Fruit fly (Drosophila melanogaster): Measurements from ENCODE around the gene Or33c.

Or33c gene

dm6 chr2L:11949917-11950316, 12.1 kb downstream of the Or33c start (continued):
- TF ChIP-seq CG9437 (GFP tag; optimal IDR thresholded peaks at IDR 0.05) (peak; percentile 29), wor (GFP tag; IDR thresholded peaks at IDR 0.05) (peak; percentile 48), CG16815 (GFP tag; optimal IDR thresholded peaks at IDR 0.05) (peak; percentile 0), dpn (GFP tag; optimal IDR thresholded peaks at IDR 0.05) (peak; percentile 23 to 30), toy (GFP tag; IDR thresholded peaks at IDR 0.05) (no peak), HmgD (GFP tag; optimal IDR thresholded peaks at IDR 0.05) (no peak), CG6175 (GFP tag; IDR thresholded peaks at IDR 0.05) (0 out of 3 replicates have a peak, but pooled peaks have one; percentile 16), tio (GFP tag; optimal IDR thresholded peaks at IDR 0.05) (peak; percentile 22), CG12155 (GFP tag; optimal IDR thresholded peaks at IDR 0.05) (peak; percentile 6), Mes4 (GFP tag; optimal IDR thresholded peaks at IDR 0.05) (no peak), CG10979 (tag; optimal IDR thresholded peaks at IDR 0.05) (peak; percentile 55), lilli (GFP tag; optimal IDR thresholded peaks at IDR 0.05) (peak; percentile 16), Stat92E (GFP tag; optimal IDR thresholded peaks at IDR 0.05) (no peak), CG11398 (GFP tag; optimal IDR thresholded peaks at IDR 0.05) (no peak), CG1647 (GFP tag; optimal IDR thresholded peaks at IDR 0.05) (no peak), peb (GFP tag; IDR thresholded peaks at IDR 0.05) (no peak), CG7963 (GFP tag; IDR thresholded peaks at IDR 0.05; ENCODE audit: partially characterized antibody) (no peak), CG4854 (GFP tag; optimal IDR thresholded peaks at IDR 0.05) (no peak), CG7745 (tag; optimal IDR thresholded peaks at IDR 0.05) (no peak), zen (tag; optimal IDR thresholded peaks at IDR 0.05) (peak; percentile 62), Max (GFP tag; optimal IDR thresholded peaks at IDR 0.05) (peak; percentile 6), Abd-B (GFP tag; optimal IDR thresholded peaks at IDR 0.05) (no peak), CG30020 (tag; optimal IDR thresholded peaks at IDR 0.05) (no peak), grau (tag; optimal IDR thresholded peaks at IDR 0.05) (peak; percentile 44), Mad (GFP tag; optimal IDR thresholded peaks at IDR 0.05) (peak; percentile 14), abd-A (tag; optimal IDR thresholded peaks at IDR 0.05) (no peak), pb (GFP tag; optimal IDR thresholded peaks at IDR 0.05) (no peak), HLH54F (GFP tag; optimal IDR thresholded peaks at IDR 0.05) (no peak), CG3281 (GFP tag; optimal IDR thresholded peaks at IDR 0.05) (no peak), CG7372 (GFP tag; IDR thresholded peaks at IDR 0.05) (no peak), CG4617 (GFP tag; optimal IDR thresholded peaks at IDR 0.05; ENCODE audit: borderline replicate concordance) (no peak), CG6689 (GFP tag; IDR thresholded peaks at IDR 0.05) (peak; percentile 56), klu (GFP tag; IDR thresholded peaks at IDR 0.05) (0 out of 2 replicates have a peak, but pooled peaks have one; percentile 18), CG18011 (GFP tag; optimal IDR thresholded peaks at IDR 0.05) (no peak), CG14441 (GFP tag; IDR thresholded peaks at IDR 0.05) (no peak), CG9932 (GFP tag; IDR thresholded peaks at IDR 0.05) (no peak), eyg (GFP tag; optimal IDR thresholded peaks at IDR 0.05) (no peak), CG18262 (tag; optimal IDR thresholded peaks at IDR 0.05) (peak; percentile 32), CG2875 (GFP tag; optimal IDR thresholded peaks at IDR 0.05) (peak; percentile 15), CG8359 (GFP tag; optimal IDR thresholded peaks at IDR 0.05; ENCODE audit: borderline replicate concordance) (no peak), Fer1 (GFP tag; optimal IDR thresholded peaks at IDR 0.05) (no peak), pho (GFP tag; optimal IDR thresholded peaks at IDR 0.05) (no peak), CG10565 (GFP tag; optimal IDR thresholded peaks at IDR 0.05) (no peak), chn (GFP tag; optimal IDR thresholded peaks at IDR 0.05) (peak; percentile 13), salm (tag; optimal IDR thresholded peaks at IDR 0.05) (no peak), CG18476 (GFP tag; optimal IDR thresholded peaks at IDR 0.05) (peak; percentile 10), Pdp1 (GFP tag; optimal IDR thresholded peaks at IDR 0.05) (peak; percentile 20 to 21), luna (GFP tag; optimal IDR thresholded peaks at IDR 0.05) (no peak), CG10274 (GFP tag; optimal IDR thresholded peaks at IDR 0.05) (no peak), E2f1 (GFP tag; IDR thresholded peaks at IDR 0.05) (peak; percentile 31; the same call in 1 of the 2 replicates), CTCF (GFP tag; optimal IDR thresholded peaks at IDR 0.05) (no peak), CG5953 (GFP tag; IDR thresholded peaks at IDR 0.05) (0 out of 2 replicates have a peak, but pooled peaks have one; percentile 22)

Data from whole organism, embryonic.